Worm (Caenorhabditis elegans) whole organism, young adult: ENCODE data around the gene F09F9.1.

Experiments used
- D2030.7 ChIP-seq: fragments of 200-800 bp; sonication (Bioruptor generic); IDR thresholded peaks from 2 replicates; pipeline ENCODE4 v1.3.6; 2022; ENCODE audit warnings: missing genetic modification reagents, missing genetic modification characterization, missing compliant biosample characterization
- F39B2.1 ChIP-seq: fragments of 200-800 bp; sonication (Bioruptor generic); IDR thresholded peaks from 2 replicates; pipeline ENCODE4 v1.3.6; 2022; ENCODE audit warnings: missing genetic modification reagents, missing genetic modification characterization, missing compliant biosample characterization
- Y79H2A.3 ChIP-seq: fragments of 200-800 bp; sonication (Bioruptor generic); conservative IDR thresholded peaks from 2 replicates; pipeline ENCODE4 v1.3.6; 2022; ENCODE audit warnings: missing genetic modification reagents, missing genetic modification characterization, missing compliant biosample characterization
- ceh-91 ChIP-seq: fragments of 200-800 bp; sonication (Bioruptor generic); IDR thresholded peaks from 2 replicates; pipeline ENCODE4 v1.3.6; 2022; ENCODE audit warnings: missing genetic modification reagents, missing genetic modification characterization, missing compliant biosample characterization
- efl-1 ChIP-seq: fragments of 150-350 bp; optimal IDR thresholded peaks from 2 replicates; lab custom pipeline; 2014; ENCODE audit warnings: missing biosample characterization, missing genetic modification reagents, missing genetic modification characterization
- him-1 ChIP-seq: sonication (generic microtip); optimal IDR thresholded peaks from 2 replicates; lab custom pipeline; 2016; ENCODE audit warnings: missing genotype, missing genetic modification reagents, missing genetic modification characterization, missing compliant biosample characterization
- nhr-120 ChIP-seq: fragments of 200-800 bp; sonication (Bioruptor generic); IDR thresholded peaks from 2 replicates; pipeline ENCODE4 v1.3.6; 2022; ENCODE audit warnings: missing genetic modification characterization, missing compliant biosample characterization
- pha-4 ChIP-seq: fragments of 150-350 bp; sonication (generic microtip); optimal IDR thresholded peaks from 2 replicates; lab custom pipeline; 2014; ENCODE audit warnings: missing biosample characterization, missing genetic modification reagents, missing genetic modification characterization
- sdz-38 ChIP-seq: sonication (generic microtip); optimal IDR thresholded peaks from 2 replicates; lab custom pipeline; 2016; ENCODE audit warnings: missing genotype, missing genetic modification characterization, missing compliant biosample characterization
- unc-62 ChIP-seq: fragments of 150-350 bp; optimal IDR thresholded peaks from 2 replicates; lab custom pipeline; 2014; ENCODE audit warnings: missing biosample characterization, missing genetic modification reagents, missing genetic modification characterization
- zfh-2 ChIP-seq: fragments of 200-800 bp; sonication (Bioruptor generic); conservative IDR thresholded peaks from 2 replicates; pipeline ENCODE4 v1.3.6; 2022; ENCODE audit warnings: missing genetic modification reagents, missing genetic modification characterization, missing compliant biosample characterization
- ztf-18 ChIP-seq: sonication (generic microtip); optimal IDR thresholded peaks from 2 replicates; lab custom pipeline; 2016; ENCODE audit warnings: missing genotype, mild to moderate bottlenecking, missing genetic modification characterization, missing compliant biosample characterization
- ztf-25 ChIP-seq: fragments of 200-800 bp; sonication (Bioruptor generic); IDR thresholded peaks from 2 replicates; pipeline ENCODE4 v1.3.6; 2022; ENCODE audit warnings: missing genetic modification reagents, missing genetic modification characterization, missing compliant biosample characterization
- ztf-6 ChIP-seq: fragments of 200-800 bp; sonication (Bioruptor generic); IDR thresholded peaks from 2 replicates; pipeline ENCODE4 v1.3.6; 2022; ENCODE audit warnings: missing genetic modification reagents, missing genetic modification characterization, missing compliant biosample characterization

DNA sequence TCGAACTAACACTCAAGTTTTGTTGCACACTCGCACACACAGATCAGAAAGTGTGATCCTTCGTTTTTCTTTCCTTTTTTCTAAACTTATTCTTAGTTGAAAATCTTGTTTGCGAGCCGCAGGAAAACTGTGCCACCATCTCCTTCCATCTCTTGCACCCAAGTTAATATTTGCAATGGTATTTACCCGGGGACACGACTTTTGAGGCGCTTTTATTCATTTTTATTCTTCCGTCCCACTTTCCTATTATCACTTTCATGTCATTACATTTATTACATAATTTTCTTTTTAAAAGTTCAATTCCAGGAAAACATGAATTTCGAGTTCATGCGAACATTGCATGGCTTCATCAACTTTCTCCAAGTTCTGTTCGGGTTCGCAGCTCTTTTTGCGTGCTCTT, at the start of gene F09F9.1:
- no peak for TF ChIP-seq unc-62 (GFP tag; lab: Kevin White, UChicago)
- TF ChIP-seq zfh-2 (GFP tag; lab: Robert Waterston, UW): no peak
- no peak for TF ChIP-seq pha-4 (tag; lab: Kevin White, UChicago)
- TF ChIP-seq sdz-38 (tag; lab: Kevin White, UChicago): no peak
- TF ChIP-seq him-1 (tag; lab: Kevin White, UChicago): no peak
- no peak for TF ChIP-seq F39B2.1 (GFP tag; lab: Robert Waterston, UW)
- TF ChIP-seq nhr-120 (GFP tag; lab: Robert Waterston, UW): no peak
- TF ChIP-seq efl-1 (GFP tag; lab: Kevin White, UChicago): no peak
- TF ChIP-seq ceh-91: no peak
- TF ChIP-seq Y79H2A.3 (GFP tag; lab: Robert Waterston, UW): no peak
- no peak for TF ChIP-seq D2030.7 (GFP tag; lab: Robert Waterston, UW)
- TF ChIP-seq ztf-6: no peak
- no peak for TF ChIP-seq ztf-18 (tag; lab: Kevin White, UChicago)
- TF ChIP-seq ztf-25 (GFP tag; lab: Robert Waterston, UW): no peak
